Fruit fly (Drosophila melanogaster): Measurements from ENCODE around the gene spoon.

The spoon gene

DNA sequence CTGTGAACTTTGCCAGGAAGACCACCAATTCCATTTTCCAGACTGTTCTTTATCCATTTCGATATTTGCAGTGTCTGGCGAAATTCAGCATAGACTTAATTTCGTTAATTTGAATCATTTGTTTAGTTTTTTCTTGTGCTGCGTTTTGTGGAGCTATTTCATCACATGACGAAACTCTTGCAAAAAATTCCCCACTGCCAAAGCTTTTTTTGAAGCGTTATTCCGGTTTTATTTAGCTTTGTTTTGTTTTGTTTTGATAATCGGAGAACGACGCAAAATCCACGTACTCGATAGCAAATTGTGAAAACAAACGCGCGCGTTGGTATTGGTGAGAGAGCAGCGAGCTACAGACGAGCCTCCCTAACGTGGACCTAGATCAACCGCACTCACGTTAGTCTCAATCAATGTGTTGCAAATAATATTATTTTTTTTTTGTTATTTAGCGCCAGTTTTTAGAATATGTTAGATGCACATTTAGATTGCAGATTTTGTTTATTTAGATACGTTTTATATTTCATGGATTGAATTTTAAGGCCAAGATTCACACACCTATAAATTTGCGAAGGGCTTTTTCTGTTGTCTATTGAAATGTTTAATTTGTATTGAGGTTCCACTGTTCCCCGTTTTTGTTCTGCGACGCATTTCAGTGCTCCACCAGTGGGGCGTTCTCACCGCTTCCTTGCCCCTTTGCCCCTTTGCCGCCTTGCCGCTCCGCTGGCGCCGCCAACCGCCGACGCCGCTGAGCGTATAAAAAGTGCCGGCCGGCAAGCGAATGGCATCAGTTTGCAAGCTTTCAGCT is 9.3 kb upstream of the spoon start (continued):
- TF ChIP-seq zfh2 (GFP tag; optimal IDR thresholded peaks at IDR 0.05) (peak; percentile 71), eve (GFP tag; optimal IDR thresholded peaks at IDR 0.05) (no peak), CG31441 (GFP tag; IDR thresholded peaks at IDR 0.05) (peak; percentile 69), CG32767 (GFP tag; IDR thresholded peaks at IDR 0.05) (peak; percentile 74), sens (GFP tag) (peak; percentile 93), Lhr (GFP tag; optimal IDR thresholded peaks at IDR 0.05) (no peak), Atf6 (GFP tag; IDR thresholded peaks at IDR 0.05) (peak; percentile 84), sqz (GFP tag; optimal IDR thresholded peaks at IDR 0.05) (peak; percentile 44), ranshi (GFP tag; IDR thresholded peaks at IDR 0.05) (peak; percentile 69; the same call in 1 of the 2 replicates), Kr (GFP tag; optimal IDR thresholded peaks at IDR 0.05) (no peak), eyg (GFP tag; optimal IDR thresholded peaks at IDR 0.05) (peak; percentile 19), zfh1 (GFP tag; IDR thresholded peaks at IDR 0.05) (peak; percentile 57; the same call in 1 of the 3 replicates), CG30403 (GFP tag; optimal IDR thresholded peaks at IDR 0.05) (peak; percentile 89), chm (GFP tag; IDR thresholded peaks at IDR 0.05) (no peak), insv (GFP tag; optimal IDR thresholded peaks at IDR 0.05) (peak in 1 of 2 experiments; percentile 12), Meics (GFP tag; optimal IDR thresholded peaks at IDR 0.05) (peak; percentile 88), nau (GFP tag; optimal IDR thresholded peaks at IDR 0.05) (peak; percentile 68), CG1602 (GFP tag; optimal IDR thresholded peaks at IDR 0.05) (peak; percentile 71), CG16863 (GFP tag; optimal IDR thresholded peaks at IDR 0.05) (peak; percentile 70), vvl (GFP tag; IDR thresholded peaks at IDR 0.05) (peak; percentile 76), CG2120 (GFP tag; optimal IDR thresholded peaks at IDR 0.05) (peak; percentile 93), CG7357 (GFP tag; IDR thresholded peaks at IDR 0.05) (peak; percentile 69), Mad (GFP tag; optimal IDR thresholded peaks at IDR 0.05) (peak; percentile 55), D19B (GFP tag; optimal IDR thresholded peaks at IDR 0.05) (peak; percentile 71), Dll (GFP tag; IDR thresholded peaks at IDR 0.05; ENCODE audit: partially characterized antibody) (no peak), CG34224 (GFP tag; IDR thresholded peaks at IDR 0.05; ENCODE audit: partially characterized antibody) (no peak), bowl (GFP tag; IDR thresholded peaks at IDR 0.05) (peak; percentile 33; the same call in 1 of the 2 replicates), sc (optimal IDR thresholded peaks at IDR 0.05) (no peak), sc (GFP tag; optimal IDR thresholded peaks at IDR 0.05) (no peak), CG13624 (GFP tag; optimal IDR thresholded peaks at IDR 0.05) (peak; percentile 91), pum (GFP tag; optimal IDR thresholded peaks at IDR 0.05) (peak; percentile 61), Ets65A (GFP tag) (peak; percentile 89), C15 (GFP tag; IDR thresholded peaks at IDR 0.05) (peak; percentile 49; the same call in 1 of the 3 replicates), Neu2 (GFP tag; optimal IDR thresholded peaks at IDR 0.05; ENCODE audit: borderline replicate concordance) (no peak), CTCF (GFP tag; optimal IDR thresholded peaks at IDR 0.05) (no peak), Pdp1 (GFP tag; optimal IDR thresholded peaks at IDR 0.05) (peak; percentile 70 to 79), CG2199 (GFP tag; IDR thresholded peaks at IDR 0.05) (no peak), CG3281 (GFP tag; optimal IDR thresholded peaks at IDR 0.05) (peak; percentile 89), sisA (GFP tag; IDR thresholded peaks at IDR 0.05) (peak; percentile 69), CG15073 (GFP tag; optimal IDR thresholded peaks at IDR 0.05) (no peak), Lpt (GFP tag; optimal IDR thresholded peaks at IDR 0.05) (no peak), CG8281 (tag; optimal IDR thresholded peaks at IDR 0.05) (peak; percentile 33), Atf3 (GFP tag; optimal IDR thresholded peaks at IDR 0.05) (peak; percentile 16), Taf1 (GFP tag; IDR thresholded peaks at IDR 0.05) (peak; percentile 59), Opbp (GFP tag; IDR thresholded peaks at IDR 0.05; ENCODE audit: partially characterized antibody) (no peak), bcd (GFP tag; optimal IDR thresholded peaks at IDR 0.05) (peak; percentile 82), exex (tag; optimal IDR thresholded peaks at IDR 0.05) (peak; percentile 47), Xbp1 (GFP tag; optimal IDR thresholded peaks at IDR 0.05) (peak; percentile 72), CG11696 (GFP tag; IDR thresholded peaks at IDR 0.05) (peak; percentile 45; the same call in 1 of the 2 replicates), Chrac-16 (GFP tag; optimal IDR thresholded peaks at IDR 0.05) (peak; percentile 72), rib (GFP tag; IDR thresholded peaks at IDR 0.05) (peak; percentile 65; the same call in 1 of the 2 replicates)
